Worm (Caenorhabditis elegans) whole organism, L4 larva: Measurements from ENCODE around the gene F23D12.11.

Experiments used
- D1046.2 ChIP-seq: fragments of 200-800 bp; sonication (Bioruptor generic); IDR thresholded peaks from 2 replicates; pipeline ENCODE4 v1.3.6; 2022; ENCODE audit warnings: missing genetic modification characterization, missing compliant biosample characterization
- F44E2.7 ChIP-seq: fragments of 200-800 bp; sonication (Bioruptor generic); IDR thresholded peaks from 2 replicates; pipeline ENCODE4 v2.1.2; 2022; ENCODE audit warnings: missing genetic modification characterization, missing compliant biosample characterization
- T20F7.1 ChIP-seq: fragments of 200-800 bp; sonication (Bioruptor generic); optimal IDR thresholded peaks from 2 replicates; lab custom pipeline; 2018; ENCODE audit warnings: mild to moderate bottlenecking, missing genetic modification characterization, missing compliant biosample characterization
- T26A8.4 ChIP-seq: fragments of 200-800 bp; sonication (Bioruptor generic); IDR thresholded peaks from 2 replicates; pipeline ENCODE4 v1.3.6; 2022; ENCODE audit warnings: missing genetic modification characterization, missing compliant biosample characterization
- Y105C5A.15 ChIP-seq: fragments of 200-800 bp; sonication (Bioruptor generic); IDR thresholded peaks from 2 replicates; pipeline ENCODE4 v1.3.6; 2022; ENCODE audit warnings: missing genetic modification characterization, missing compliant biosample characterization
- Y5F2A.4 ChIP-seq: fragments of 200-800 bp; sonication (Bioruptor generic); optimal IDR thresholded peaks from 2 replicates; lab custom pipeline; 2018; ENCODE audit warnings: mild to moderate bottlenecking, missing genetic modification characterization, missing compliant biosample characterization
- Y75B8A.6 ChIP-seq: fragments of 200-800 bp; sonication (Bioruptor generic); IDR thresholded peaks from 2 replicates; pipeline ENCODE4 v1.3.6; 2022; ENCODE audit warnings: missing genetic modification reagents, missing genetic modification characterization, missing compliant biosample characterization
- ZK337.2 ChIP-seq: fragments of 200-800 bp; sonication (Bioruptor generic); IDR thresholded peaks from 2 replicates; pipeline ENCODE4 v1.3.6; 2022; ENCODE audit warnings: missing genetic modification reagents, missing genetic modification characterization, missing compliant biosample characterization
- arid-1 ChIP-seq: fragments of 200-800 bp; sonication (Bioruptor generic); conservative IDR thresholded peaks from 2 replicates; pipeline ENCODE4 v1.3.6; 2022; ENCODE audit warnings: missing genetic modification reagents, missing genetic modification characterization, missing compliant biosample characterization
- attf-4 ChIP-seq: sonication (generic microtip); optimal IDR thresholded peaks from 3 replicates; lab custom pipeline; 2017; ENCODE audit warnings: missing biosample characterization, missing genetic modification characterization
- ceh-20 ChIP-seq: fragments of 200-800 bp; sonication (Bioruptor generic); IDR thresholded peaks from 2 replicates; pipeline ENCODE4 v1.3.6; 2022; ENCODE audit warnings: missing genetic modification reagents, missing genetic modification characterization, missing compliant biosample characterization
- daf-16 ChIP-seq, 3 experiments: sonication (generic microtip); optimal IDR thresholded peaks; 2 replicates each; lab custom pipeline; 2016 to 2017; ENCODE audit warnings: missing genetic modification characterization in 3 of 3, missing genetic modification reagents in 3 of 3, mild to moderate bottlenecking in 2 of 3, missing compliant biosample characterization in 2 of 3, missing biosample characterization in 1 of 3, moderate library complexity in 1 of 3
- daf-19 ChIP-seq: fragments of 200-800 bp; sonication (Bioruptor generic); conservative IDR thresholded peaks from 2 replicates; pipeline ENCODE4 v1.3.6; 2022; ENCODE audit warnings: missing genetic modification characterization, missing compliant biosample characterization
- daf-8 ChIP-seq: fragments of 200-800 bp; sonication (Bioruptor generic); IDR thresholded peaks from 2 replicates; pipeline ENCODE4 v1.3.6; 2022; ENCODE audit warnings: missing genetic modification characterization, missing compliant biosample characterization
- dmd-6 ChIP-seq: fragments of 200-800 bp; sonication (Bioruptor generic); IDR thresholded peaks from 2 replicates; pipeline ENCODE4 v1.3.6; 2022; ENCODE audit warnings: missing genetic modification reagents, missing genetic modification characterization, missing compliant biosample characterization
- dmd-8 ChIP-seq: fragments of 200-800 bp; sonication (Bioruptor generic); IDR thresholded peaks from 2 replicates; pipeline ENCODE4 v1.3.6; 2022; ENCODE audit warnings: missing genetic modification characterization, missing compliant biosample characterization
- fos-1 ChIP-seq: fragments of 150-350 bp; optimal IDR thresholded peaks from 2 replicates; lab custom pipeline; 2014; ENCODE audit warnings: missing biosample characterization, missing genetic modification characterization
- hif-1 ChIP-seq, 2 experiments: sonication (generic microtip); optimal IDR thresholded peaks; 2 replicates each; lab custom pipeline; 2016 to 2017; ENCODE audit warnings: missing compliant biosample characterization in 2 of 2, missing genetic modification characterization in 2 of 2, missing genetic modification reagents in 2 of 2, missing genotype in 2 of 2, mild to moderate bottlenecking in 1 of 2
- hlh-11 ChIP-seq: fragments of 200-800 bp; sonication (Bioruptor generic); optimal IDR thresholded peaks from 2 replicates; lab custom pipeline; 2018; ENCODE audit warnings: mild to moderate bottlenecking, missing genetic modification characterization, missing compliant biosample characterization
- lin-15B ChIP-seq: fragments of 150-350 bp; sonication (generic microtip); optimal IDR thresholded peaks from 3 replicates; lab custom pipeline; 2014; ENCODE audit warnings: missing biosample characterization, missing genetic modification characterization
- madf-5 ChIP-seq, 2 experiments: fragments of 200-800 bp; sonication (Bioruptor generic); IDR thresholded peaks; 2 replicates each; pipeline ENCODE4 v1.3.6; 2022; ENCODE audit warnings: missing compliant biosample characterization in 2 of 2, missing genetic modification characterization in 2 of 2
- mdl-1 ChIP-seq, 2 experiments: fragments of 150-350 bp in 1 of 2; sonication (generic microtip) in 1 of 2; optimal IDR thresholded peaks; 2 replicates each; lab custom pipeline; 2014 to 2017; ENCODE audit warnings: missing biosample characterization in 2 of 2, missing genetic modification characterization in 2 of 2
- mes-2 ChIP-seq: sonication (generic microtip); optimal IDR thresholded peaks from 2 replicates; lab custom pipeline; 2016; ENCODE audit warnings: missing genotype, mild to moderate bottlenecking, missing genetic modification characterization, missing compliant biosample characterization; ENCODE audit not compliant: poor library complexity, severe bottlenecking
- mxl-3 ChIP-seq: fragments of 200-800 bp; sonication (Bioruptor generic); optimal IDR thresholded peaks from 2 replicates; lab custom pipeline; 2018; ENCODE audit warnings: mild to moderate bottlenecking, missing genetic modification characterization, missing compliant biosample characterization
- nhr-111 ChIP-seq: fragments of 200-800 bp; sonication (Bioruptor generic); optimal IDR thresholded peaks from 2 replicates; lab custom pipeline; 2018; ENCODE audit warnings: mild to moderate bottlenecking, missing genetic modification characterization, missing compliant biosample characterization
- nhr-48 ChIP-seq: sonication (generic microtip); optimal IDR thresholded peaks from 2 replicates; lab custom pipeline; 2016; ENCODE audit warnings: mild to moderate bottlenecking, missing genetic modification characterization, missing compliant biosample characterization
- pqm-1 ChIP-seq: sonication (generic microtip); optimal IDR thresholded peaks from 2 replicates; lab custom pipeline; 2017; ENCODE audit warnings: missing biosample characterization, missing genetic modification characterization
- rbr-2 ChIP-seq: sonication (generic microtip); optimal IDR thresholded peaks from 2 replicates; lab custom pipeline; 2016; ENCODE audit warnings: missing genotype, missing genetic modification characterization, missing compliant biosample characterization
- sdz-12 ChIP-seq: fragments of 200-800 bp; sonication (Bioruptor generic); optimal IDR thresholded peaks from 2 replicates; lab custom pipeline; 2018; ENCODE audit warnings: mild to moderate bottlenecking, missing genetic modification characterization, missing compliant biosample characterization
- set-16 ChIP-seq: fragments of 200-800 bp; sonication (Bioruptor generic); IDR thresholded peaks from 2 replicates; pipeline ENCODE4 v1.3.6; 2022; ENCODE audit warnings: missing genetic modification reagents, missing genetic modification characterization, missing compliant biosample characterization
- snpc-1.2 ChIP-seq: fragments of 200-800 bp; sonication (Bioruptor generic); IDR thresholded peaks from 2 replicates; pipeline ENCODE4 v1.3.6; 2022; ENCODE audit warnings: missing genetic modification reagents, missing genetic modification characterization, missing compliant biosample characterization
- snpc-4 ChIP-seq: fragments of 150-350 bp; optimal IDR thresholded peaks from 2 replicates; lab custom pipeline; 2014; ENCODE audit warnings: missing biosample characterization, missing genetic modification characterization
- spr-1 ChIP-seq: sonication (generic microtip); optimal IDR thresholded peaks from 2 replicates; lab custom pipeline; 2016; ENCODE audit warnings: mild to moderate bottlenecking, missing genetic modification characterization, missing compliant biosample characterization
- tag-97 ChIP-seq: fragments of 200-800 bp; sonication (Bioruptor generic); IDR thresholded peaks from 2 replicates; pipeline ENCODE4 v1.3.6; 2022; ENCODE audit warnings: missing genetic modification characterization, missing compliant biosample characterization
- tra-1 ChIP-seq: fragments of 200-800 bp; sonication (Bioruptor generic); IDR thresholded peaks from 2 replicates; pipeline ENCODE4 v1.3.6; 2022; ENCODE audit warnings: missing genetic modification reagents, missing genetic modification characterization, missing compliant biosample characterization
- unc-130 ChIP-seq: sonication (generic microtip); optimal IDR thresholded peaks from 2 replicates; lab custom pipeline; 2016; ENCODE audit warnings: missing genetic modification reagents, missing genetic modification characterization, missing compliant biosample characterization
- unc-39 ChIP-seq: sonication (generic microtip); optimal IDR thresholded peaks from 2 replicates; lab custom pipeline; 2017; ENCODE audit warnings: missing biosample characterization, missing genetic modification characterization
- unc-62 ChIP-seq, 3 experiments: fragments of 150-350 bp in 1 of 3; sonication (generic microtip); optimal IDR thresholded peaks in 2 of 3; peaks in 1 of 3; 1 replicate in 1 of 3; 2 replicates in 2 of 3; lab custom pipeline; 2014 to 2017; ENCODE audit warnings: missing biosample characterization in 3 of 3, missing genetic modification characterization in 3 of 3, missing genetic modification reagents in 3 of 3, missing genotype in 1 of 3
- vab-7 ChIP-seq: fragments of 200-800 bp; sonication (Bioruptor generic); IDR thresholded peaks from 2 replicates; pipeline ENCODE4 v1.3.6; 2022; ENCODE audit warnings: missing genetic modification reagents, missing genetic modification characterization, missing compliant biosample characterization
- zag-1 ChIP-seq: fragments of 150-350 bp; optimal IDR thresholded peaks from 2 replicates; lab custom pipeline; 2014; ENCODE audit warnings: missing biosample characterization, missing genetic modification characterization
- zfp-2 ChIP-seq: sonication (generic microtip); optimal IDR thresholded peaks from 2 replicates; lab custom pipeline; 2016; ENCODE audit warnings: mild to moderate bottlenecking, missing genetic modification characterization, missing compliant biosample characterization

Gene F23D12.11

DNA sequence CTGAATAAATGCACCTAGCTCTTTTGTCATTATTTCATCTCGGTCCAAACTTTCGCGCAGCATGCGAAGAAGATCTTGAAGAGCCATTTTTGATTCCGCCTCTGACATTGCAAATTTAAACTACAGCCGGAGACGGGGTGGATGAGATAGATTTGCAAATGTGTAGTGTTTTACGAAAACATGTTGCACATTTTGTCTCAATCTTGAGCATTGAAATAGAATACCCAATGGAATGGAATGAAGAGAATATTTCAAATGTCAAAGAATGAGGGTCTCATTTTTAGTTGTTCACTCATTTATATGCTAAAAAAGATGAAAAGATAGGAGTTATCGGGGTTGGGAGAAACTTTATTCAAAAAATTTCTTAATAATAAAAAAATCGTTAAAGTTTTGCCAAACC, 30.9 kb upstream of the F23D12.11 start, which contains the start of gene Y66C5A.1 (continued):
- no peak for TF ChIP-seq Y105C5A.15 (GFP tag; lab: Robert Waterston, UW)
- no peak for TF ChIP-seq vab-7 (GFP tag; lab: Robert Waterston, UW)
- no peak for TF ChIP-seq fos-1 (tag; lab: Kevin White, UChicago)
- no peak for TF ChIP-seq unc-39 (tag; lab: Kevin White, UChicago)
- no peak for TF ChIP-seq mes-2
- TF ChIP-seq lin-15B (tag; lab: Kevin White, UChicago) = no peak
- no peak for TF ChIP-seq Y75B8A.6

DNA sequence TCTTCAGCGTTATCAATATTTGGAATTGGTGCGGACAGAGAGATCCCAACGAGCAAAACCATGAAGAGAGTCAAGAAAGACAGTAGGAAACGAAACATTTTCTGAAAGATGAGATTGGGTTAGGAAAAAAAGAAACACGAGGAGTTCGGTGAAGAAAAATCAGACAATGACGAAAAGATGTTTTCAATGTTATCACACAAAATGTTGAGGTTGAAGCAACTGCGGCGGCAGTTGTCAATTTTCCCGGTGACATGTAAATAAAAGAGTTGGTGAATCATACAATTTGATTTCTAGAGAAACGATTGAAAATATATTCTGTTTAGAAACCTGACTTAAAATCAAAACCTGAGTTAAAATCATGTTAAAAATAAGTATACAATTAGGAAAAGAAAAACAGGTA, 29.2 kb upstream of the F23D12.11 start, which contains the start of gene F23D12.7:
Gene F23D12.7, minus strand, starts transcription at position 101 of the 400 bp plus-strand sequence.
- TF ChIP-seq daf-16 (GFP tag; optimal IDR thresholded peaks at IDR 0.05; lab: Kevin White, UChicago) (peak in 1 of 2 experiments; percentile 26), daf-16 (tag; optimal IDR thresholded peaks at IDR 0.05; lab: Kevin White, UChicago) (no peak), pqm-1 (no peak)

DNA sequence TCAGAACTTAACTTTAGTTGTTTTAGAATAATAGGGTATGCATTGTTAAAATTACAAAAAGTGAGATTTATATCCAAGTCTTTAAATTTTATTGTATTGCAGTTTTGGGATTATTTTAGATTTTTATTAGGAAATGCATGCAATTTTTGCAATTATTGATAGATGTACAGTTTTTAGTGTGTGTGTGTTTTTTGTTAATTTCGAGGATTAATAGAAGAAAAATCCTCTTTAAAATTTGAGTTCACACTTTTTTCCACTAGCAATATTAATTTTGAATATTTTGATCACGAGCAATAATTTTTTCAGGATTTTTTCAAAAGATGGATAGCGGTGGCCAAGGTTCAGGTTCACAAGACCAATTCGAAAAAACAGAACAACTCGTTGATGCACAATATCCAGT, 23.4 kb upstream of the F23D12.11 start, which contains the start of gene jmjd-3.2:
Gene jmjd-3.2, plus strand, starts transcription at position 301 of the 400 bp plus-strand sequence.
- TF ChIP-seq hlh-11 (tag; lab: Kevin White, UChicago) (no peak), unc-62 (GFP tag; optimal IDR thresholded peaks at IDR 0.05 in 1 of 2; lab: Kevin White, UChicago) (peak in 1 of 2 experiments; percentile 32), unc-62 (tag; optimal IDR thresholded peaks at IDR 0.05; lab: Kevin White, UChicago) (no peak)

DNA sequence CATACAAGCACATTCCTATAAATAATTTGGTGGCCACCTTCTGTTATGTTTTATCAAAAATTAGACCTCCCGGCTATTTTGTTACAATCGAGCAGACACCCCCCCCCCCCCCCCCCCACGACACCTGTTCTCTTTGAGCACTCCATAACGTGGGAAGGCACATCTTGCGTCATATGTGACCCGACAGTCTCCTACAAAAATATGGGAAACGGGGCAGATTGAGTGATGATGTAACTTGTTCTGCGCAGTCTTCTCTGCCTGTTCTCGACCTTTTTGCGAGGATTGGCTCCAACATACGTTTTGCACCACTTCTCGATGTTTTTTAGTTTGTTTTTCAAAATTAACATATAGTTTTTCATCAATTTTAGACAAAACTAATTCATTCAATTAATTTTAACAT, 22.9 kb upstream of the F23D12.11 start:
- no peak for TF ChIP-seq D1046.2
- no peak for TF ChIP-seq daf-16 (GFP tag; optimal IDR thresholded peaks at IDR 0.05; lab: Kevin White, UChicago)
- TF ChIP-seq daf-16 (tag; optimal IDR thresholded peaks at IDR 0.05; lab: Kevin White, UChicago) = no peak
- TF ChIP-seq snpc-1.2 = no peak
- TF ChIP-seq unc-130 (GFP tag; lab: Kevin White, UChicago) = no peak
- TF ChIP-seq madf-5 (GFP tag; IDR thresholded peaks at IDR 0.05; lab: Robert Waterston, UW) = no peak
- no peak for TF ChIP-seq nhr-111 (GFP tag; lab: Kevin White, UChicago)
- no peak for TF ChIP-seq spr-1 (tag; lab: Kevin White, UChicago)
- TF ChIP-seq mxl-3 (GFP tag; lab: Kevin White, UChicago) = no peak
- no peak for TF ChIP-seq set-16 (GFP tag; lab: Robert Waterston, UW)
- no peak for TF ChIP-seq T26A8.4 (GFP tag; lab: Robert Waterston, UW)
- TF ChIP-seq nhr-48 = no peak
- TF ChIP-seq lin-15B (tag; lab: Kevin White, UChicago) = no peak
- TF ChIP-seq daf-8 = no peak

DNA sequence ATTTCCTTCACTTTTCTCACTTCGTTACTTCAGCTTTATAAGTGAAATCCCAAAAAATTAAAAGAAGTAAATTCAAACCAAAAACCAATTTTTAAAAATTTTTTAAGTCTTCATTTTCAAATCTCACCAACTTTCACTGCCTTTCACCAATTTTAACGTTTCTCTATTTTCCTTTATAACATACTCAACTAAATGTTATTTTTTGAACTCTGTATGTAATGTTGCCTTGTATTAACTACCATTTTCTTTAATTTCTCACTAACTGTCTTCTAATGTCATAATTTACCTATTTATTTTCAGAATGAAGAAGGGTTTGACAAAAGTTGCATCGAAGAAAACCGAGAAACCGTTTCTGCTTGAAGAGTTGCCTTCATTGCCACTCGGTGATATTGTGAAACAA, 20.1 kb upstream of the F23D12.11 start, which contains the start of gene F23D12.4:
Gene F23D12.4, plus strand, starts transcription at position 301 of the 400 bp plus-strand sequence.
- TF ChIP-seq Y75B8A.6 = no peak
- no peak for TF ChIP-seq Y5F2A.4 (GFP tag; lab: Kevin White, UChicago)
- TF ChIP-seq mdl-1 (tag; optimal IDR thresholded peaks at IDR 0.05; lab: Kevin White, UChicago) = no peak
- TF ChIP-seq set-16 (GFP tag; lab: Robert Waterston, UW) = no peak
- no peak for TF ChIP-seq rbr-2 (tag; lab: Kevin White, UChicago)
- no peak for TF ChIP-seq ceh-20 (GFP tag; lab: Robert Waterston, UW)
- TF ChIP-seq zfp-2 (tag; lab: Kevin White, UChicago) = no peak
- no peak for TF ChIP-seq daf-19 (GFP tag; lab: Robert Waterston, UW)
- TF ChIP-seq T20F7.1 = no peak
- no peak for TF ChIP-seq T26A8.4 (GFP tag; lab: Robert Waterston, UW)
- no peak for TF ChIP-seq sdz-12 (GFP tag; lab: Kevin White, UChicago)

DNA sequence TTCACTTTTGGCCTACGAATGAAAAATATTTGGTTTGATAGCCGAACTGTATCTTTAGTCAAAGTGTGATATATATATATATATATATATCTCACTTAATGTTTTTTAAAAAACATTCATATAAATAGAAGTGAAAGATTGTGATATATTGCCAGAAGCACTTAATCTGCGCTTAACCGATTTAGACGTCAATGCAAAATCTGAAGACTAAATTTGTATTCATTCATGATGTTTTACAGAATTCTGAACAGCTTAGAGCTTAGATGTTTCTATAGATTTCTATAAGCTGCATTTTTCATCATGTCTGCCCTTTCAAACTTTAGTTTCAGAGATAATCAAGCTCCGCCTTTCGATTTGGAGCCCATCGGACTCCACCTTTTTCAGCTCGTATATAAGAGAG, 17.8 kb upstream of the F23D12.11 start, which contains the start of gene F23D12.3:
Gene F23D12.3, plus strand, starts transcription at position 301 of the 400 bp plus-strand sequence.
- TF ChIP-seq attf-4 (tag; lab: Kevin White, UChicago) (no peak), snpc-4 (no peak), arid-1 (no peak), ZK337.2 (GFP tag; lab: Robert Waterston, UW) (no peak), F44E2.7 (GFP tag; lab: Robert Waterston, UW) (no peak), tra-1 (GFP tag; lab: Robert Waterston, UW) (no peak), pqm-1 (no peak), dmd-6 (GFP tag; lab: Robert Waterston, UW) (no peak), daf-16 (GFP tag; optimal IDR thresholded peaks at IDR 0.05; lab: Kevin White, UChicago) (no peak), daf-16 (tag; optimal IDR thresholded peaks at IDR 0.05; lab: Kevin White, UChicago) (no peak), hif-1 (tag; optimal IDR thresholded peaks at IDR 0.05; lab: Kevin White, UChicago) (no peak), tag-97 (GFP tag; lab: Robert Waterston, UW) (no peak), dmd-8 (no peak), zag-1 (no peak), unc-39 (tag; lab: Kevin White, UChicago) (no peak)
